Worm (Caenorhabditis elegans) whole organism, late embryonic: ENCODE data around the gene str-10.

ENCODE experiments used
- C38D4.7 ChIP-seq: fragments of 200-800 bp; sonication (Bioruptor generic); optimal IDR thresholded peaks from 2 replicates; lab custom pipeline; 2018; ENCODE audit warnings: mild to moderate bottlenecking, missing genetic modification characterization, moderate library complexity, missing compliant biosample characterization
- F13H6.1 ChIP-seq: sonication (generic microtip); optimal IDR thresholded peaks from 2 replicates; lab custom pipeline; 2016; ENCODE audit warnings: missing genetic modification characterization, missing compliant biosample characterization
- K02D7.2 ChIP-seq: sonication (generic microtip); optimal IDR thresholded peaks from 2 replicates; lab custom pipeline; 2017; ENCODE audit warnings: mild to moderate bottlenecking, missing genetic modification characterization, missing compliant biosample characterization
- K09A11.1 ChIP-seq: sonication (generic microtip); optimal IDR thresholded peaks from 2 replicates; lab custom pipeline; 2017; ENCODE audit warnings: antibody characterized with exemption, mild to moderate bottlenecking, missing genetic modification characterization, missing compliant biosample characterization; ENCODE audit not compliant: insufficient read depth
- Y22D7AL.16 ChIP-seq: sonication (generic microtip); optimal IDR thresholded peaks from 2 replicates; lab custom pipeline; 2016; ENCODE audit warnings: missing genetic modification characterization, missing compliant biosample characterization
- ahr-1 ChIP-seq: sonication (generic microtip); optimal IDR thresholded peaks from 2 replicates; lab custom pipeline; 2016; ENCODE audit warnings: missing genetic modification characterization, missing compliant biosample characterization
- ceh-18 ChIP-seq: sonication (generic microtip); optimal IDR thresholded peaks from 2 replicates; lab custom pipeline; 2016; ENCODE audit warnings: missing genetic modification characterization, missing compliant biosample characterization
- ceh-2 ChIP-seq: sonication (generic microtip); optimal IDR thresholded peaks from 2 replicates; lab custom pipeline; 2016; ENCODE audit warnings: missing genotype, missing genetic modification characterization, missing compliant biosample characterization
- ceh-22 ChIP-seq: sonication (generic microtip); optimal IDR thresholded peaks from 2 replicates; lab custom pipeline; 2017; ENCODE audit warnings: missing biosample characterization, missing genetic modification characterization
- ceh-24 ChIP-seq: sonication (generic microtip); optimal IDR thresholded peaks from 2 replicates; lab custom pipeline; 2016; ENCODE audit warnings: mild to moderate bottlenecking, missing genetic modification characterization, missing compliant biosample characterization
- ceh-30 ChIP-seq: fragments of 150-350 bp; optimal IDR thresholded peaks from 2 replicates; lab custom pipeline; 2014; ENCODE audit warnings: missing biosample characterization, missing genetic modification characterization
- ceh-48 ChIP-seq: sonication (generic microtip); optimal IDR thresholded peaks from 2 replicates; lab custom pipeline; 2016; ENCODE audit warnings: missing genetic modification characterization, inconsistent platforms, missing compliant biosample characterization
- ceh-9 ChIP-seq: sonication (generic microtip); optimal IDR thresholded peaks from 2 replicates; lab custom pipeline; 2016; ENCODE audit warnings: mild to moderate bottlenecking, missing genetic modification characterization, inconsistent platforms, missing compliant biosample characterization
- che-1 ChIP-seq: sonication (generic microtip); optimal IDR thresholded peaks from 2 replicates; lab custom pipeline; 2016; ENCODE audit warnings: mild to moderate bottlenecking, missing genetic modification characterization, missing compliant biosample characterization
- dve-1 ChIP-seq: sonication (generic microtip); optimal IDR thresholded peaks from 2 replicates; lab custom pipeline; 2017; ENCODE audit warnings: antibody characterized with exemption, mild to moderate bottlenecking, missing genetic modification characterization, missing compliant biosample characterization
- elt-4 ChIP-seq: sonication (generic microtip); optimal IDR thresholded peaks from 2 replicates; lab custom pipeline; 2016; ENCODE audit warnings: missing genetic modification characterization, missing compliant biosample characterization
- fax-1 ChIP-seq: sonication (generic microtip); optimal IDR thresholded peaks from 2 replicates; lab custom pipeline; 2016; ENCODE audit warnings: missing genotype, missing genetic modification characterization, missing compliant biosample characterization
- fkh-10 ChIP-seq: fragments of 150-350 bp; optimal IDR thresholded peaks from 2 replicates; lab custom pipeline; 2014; ENCODE audit warnings: missing biosample characterization, missing genetic modification reagents, missing genetic modification characterization
- hlh-13 ChIP-seq: fragments of 200-800 bp; sonication (Bioruptor generic); optimal IDR thresholded peaks from 2 replicates; lab custom pipeline; 2018; ENCODE audit warnings: mild to moderate bottlenecking, missing genetic modification characterization, missing compliant biosample characterization
- hlh-8 ChIP-seq: sonication (generic microtip); optimal IDR thresholded peaks from 2 replicates; lab custom pipeline; 2016; ENCODE audit warnings: missing genotype, missing genetic modification characterization, missing compliant biosample characterization
- lim-6 ChIP-seq: sonication (generic microtip); optimal IDR thresholded peaks from 2 replicates; lab custom pipeline; 2016; ENCODE audit warnings: missing genetic modification characterization, missing compliant biosample characterization
- madf-2 ChIP-seq: sonication (generic microtip); optimal IDR thresholded peaks from 2 replicates; lab custom pipeline; 2017; ENCODE audit warnings: missing genetic modification characterization, missing compliant biosample characterization
- mec-3 ChIP-seq: sonication (generic microtip); optimal IDR thresholded peaks from 2 replicates; lab custom pipeline; 2016; ENCODE audit warnings: borderline replicate concordance, missing genetic modification characterization, missing compliant biosample characterization
- nhr-11 ChIP-seq: fragments of 150-350 bp; optimal IDR thresholded peaks from 2 replicates; lab custom pipeline; 2014; ENCODE audit warnings: missing biosample characterization, missing genetic modification characterization
- nhr-232 ChIP-seq: sonication (generic microtip); optimal IDR thresholded peaks from 2 replicates; lab custom pipeline; 2016; ENCODE audit warnings: missing genetic modification characterization, missing compliant biosample characterization
- npax-4 ChIP-seq: sonication (generic microtip); optimal IDR thresholded peaks from 2 replicates; lab custom pipeline; 2016; ENCODE audit warnings: missing genetic modification characterization, missing compliant biosample characterization
- pat-9 ChIP-seq: fragments of 200-800 bp; sonication (Bioruptor generic); optimal IDR thresholded peaks from 2 replicates; lab custom pipeline; 2018; ENCODE audit warnings: mild to moderate bottlenecking, missing genetic modification characterization, moderate library complexity, missing compliant biosample characterization
- pha-2 ChIP-seq: sonication (generic microtip); optimal IDR thresholded peaks from 2 replicates; lab custom pipeline; 2017; ENCODE audit warnings: mild to moderate bottlenecking, missing genetic modification characterization, missing compliant biosample characterization
- pha-4 ChIP-seq: fragments of 150-350 bp; optimal IDR thresholded peaks from 2 replicates; lab custom pipeline; 2018; ENCODE audit warnings: missing biosample characterization, missing genetic modification reagents, missing genetic modification characterization
- pros-1 ChIP-seq: fragments of 150-350 bp; optimal IDR thresholded peaks from 2 replicates; lab custom pipeline; 2014; ENCODE audit warnings: missing biosample characterization, missing genetic modification reagents, missing genetic modification characterization
- rnt-1 ChIP-seq: sonication (generic microtip); optimal IDR thresholded peaks from 2 replicates; lab custom pipeline; 2016; ENCODE audit warnings: missing genetic modification characterization, missing compliant biosample characterization
- sox-2 ChIP-seq: fragments of 200-800 bp; sonication (Bioruptor generic); IDR thresholded peaks from 2 replicates; pipeline ENCODE4 v1.3.6; 2022; ENCODE audit warnings: missing genetic modification reagents, missing genetic modification characterization, missing compliant biosample characterization
- syd-9 ChIP-seq: sonication (generic microtip); optimal IDR thresholded peaks from 2 replicates; lab custom pipeline; 2016; ENCODE audit warnings: mild to moderate bottlenecking, missing genetic modification characterization, moderate library complexity, missing compliant biosample characterization
- unc-55 ChIP-seq: sonication (generic microtip); optimal IDR thresholded peaks from 2 replicates; lab custom pipeline; 2017; ENCODE audit warnings: missing biosample characterization, missing genetic modification reagents, missing genetic modification characterization
- unc-86 ChIP-seq: sonication (generic microtip); optimal IDR thresholded peaks from 2 replicates; lab custom pipeline; 2016; ENCODE audit warnings: missing genetic modification characterization, missing compliant biosample characterization
- ztf-16 ChIP-seq: sonication (generic microtip); optimal IDR thresholded peaks from 2 replicates; lab custom pipeline; 2017; ENCODE audit warnings: missing genetic modification characterization, missing compliant biosample characterization

str-10 gene

DNA sequence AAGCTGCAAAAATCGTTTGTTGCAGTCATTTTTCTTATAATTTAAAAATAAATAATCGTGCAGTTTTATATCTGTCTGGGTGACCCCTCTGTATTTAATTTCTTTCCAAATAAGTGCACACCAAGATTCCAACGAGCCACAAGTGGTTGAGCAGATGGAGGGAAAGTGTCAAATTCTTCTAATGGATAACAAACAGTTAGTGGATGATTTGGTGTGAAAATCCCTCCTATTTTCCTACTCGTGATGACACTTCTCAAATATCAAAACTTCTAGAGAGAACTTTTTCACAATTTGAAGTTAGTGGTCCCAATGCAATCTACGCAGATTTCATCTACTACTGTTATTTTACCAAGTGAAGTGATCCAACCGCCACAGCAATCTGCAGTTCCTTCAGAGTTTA lies 8.1 kb upstream of the str-10 start, which contains the start of gene ceh-28:
Gene ceh-28, plus strand, starts transcription at position 301 of the 400 bp plus-strand sequence.
- TF ChIP-seq syd-9 = no peak
- no peak for TF ChIP-seq sox-2
- no peak for TF ChIP-seq rnt-1
- TF ChIP-seq elt-4 (tag; lab: Kevin White, UChicago) = no peak
- no peak for TF ChIP-seq K02D7.2 (tag; lab: Kevin White, UChicago)
- no peak for TF ChIP-seq mec-3 (tag; lab: Kevin White, UChicago)
- no peak for TF ChIP-seq unc-55
- TF ChIP-seq dve-1 (tag; lab: Kevin White, UChicago) = no peak
- TF ChIP-seq ceh-18 = no peak
- TF ChIP-seq pha-2 (tag; lab: Kevin White, UChicago) = no peak
- no peak for TF ChIP-seq fax-1 (tag; lab: Kevin White, UChicago)
- no peak for TF ChIP-seq nhr-11 (tag; lab: Kevin White, UChicago)
- TF ChIP-seq ceh-22 (tag; lab: Kevin White, UChicago) = no peak
- TF ChIP-seq fkh-10 (GFP tag; lab: Kevin White, UChicago) = no peak
- TF ChIP-seq ceh-24 (tag; lab: Kevin White, UChicago) = no peak
- TF ChIP-seq npax-4 = no peak
- no peak for TF ChIP-seq C38D4.7 (GFP tag; lab: Kevin White, UChicago)
- no peak for TF ChIP-seq nhr-232 (tag; lab: Kevin White, UChicago)
- TF ChIP-seq, all 69 proteins: peak for 0

DNA sequence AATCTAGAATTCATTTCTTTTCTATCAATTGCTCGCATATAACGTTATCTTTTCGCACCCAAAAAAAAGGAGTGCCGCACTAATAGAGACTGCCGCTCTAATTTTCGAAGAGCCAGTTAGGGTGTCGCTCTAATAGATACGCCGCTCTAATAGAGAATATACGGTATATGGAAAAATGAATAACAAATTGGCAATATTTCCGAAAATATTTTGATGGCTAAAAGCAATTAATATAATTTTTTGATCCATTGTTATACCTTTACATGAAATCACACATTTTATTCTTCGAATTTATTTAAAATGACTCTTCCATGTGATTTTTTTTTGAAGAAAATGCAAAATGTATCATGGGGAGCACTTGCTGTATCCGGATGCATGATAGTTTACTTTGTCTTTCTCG lies 4.6 kb upstream of the str-10 start, which contains the start of gene K03A11.4:
Gene K03A11.4, plus strand, starts transcription at position 301 of the 400 bp plus-strand sequence.
- TF ChIP-seq ztf-16 (tag; lab: Kevin White, UChicago) = no peak

DNA sequence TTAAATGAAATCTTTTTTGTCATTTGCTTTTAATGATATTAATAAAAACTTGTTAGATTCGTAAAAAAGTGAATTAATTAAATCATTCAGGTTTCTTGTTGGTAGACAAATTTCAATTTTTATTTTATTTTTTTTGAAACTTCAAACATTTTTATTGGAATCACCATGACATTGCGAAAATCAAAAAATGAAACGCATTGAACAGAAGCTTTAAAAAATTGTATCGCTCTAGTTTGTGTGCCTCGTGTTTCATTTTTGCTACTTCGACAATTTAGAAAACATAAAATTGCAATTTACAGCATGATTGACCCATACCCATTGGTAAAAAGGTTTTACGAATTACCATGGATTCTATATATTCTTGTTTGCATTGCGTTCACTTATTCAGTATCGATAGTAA lies 1.8 kb downstream of the str-10 start, which contains the start of gene R03G8.1:
Gene R03G8.1, plus strand, starts transcription at position 301 of the 400 bp plus-strand sequence.
- TF ChIP-seq unc-86 (tag; lab: Kevin White, UChicago) (no peak), fkh-10 (GFP tag; lab: Kevin White, UChicago) (no peak), pha-4 (tag; lab: Kevin White, UChicago) (no peak), ahr-1 (no peak), K09A11.1 (tag; lab: Kevin White, UChicago) (no peak), ceh-22 (tag; lab: Kevin White, UChicago) (no peak), ceh-9 (no peak), ceh-48 (tag; lab: Kevin White, UChicago) (no peak), pat-9 (tag; lab: Kevin White, UChicago) (no peak), madf-2 (tag; lab: Kevin White, UChicago) (no peak), hlh-8 (tag; lab: Kevin White, UChicago) (no peak), ceh-2 (tag; lab: Kevin White, UChicago) (no peak), lim-6 (no peak)

DNA sequence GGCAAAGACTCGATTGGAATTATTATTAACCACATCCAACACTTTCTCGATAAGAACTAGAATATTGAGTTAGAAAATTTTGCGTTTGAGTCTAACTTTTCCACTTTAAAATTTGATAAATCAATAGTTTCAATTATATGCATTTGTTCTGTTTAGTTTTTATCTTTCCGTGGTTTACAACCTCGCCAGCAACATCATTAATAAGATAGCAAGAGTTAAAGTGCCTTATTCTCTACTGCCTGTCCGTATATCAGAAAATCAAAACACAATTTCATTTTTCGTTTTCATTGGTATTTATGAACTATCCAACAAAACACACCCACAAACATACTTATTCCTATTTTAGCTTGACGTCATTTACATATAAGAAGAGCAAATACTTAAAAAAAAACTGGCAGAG lies 6.1 kb downstream of the str-10 start:
- TF ChIP-seq Y22D7AL.16 (tag; lab: Kevin White, UChicago) = no peak

DNA sequence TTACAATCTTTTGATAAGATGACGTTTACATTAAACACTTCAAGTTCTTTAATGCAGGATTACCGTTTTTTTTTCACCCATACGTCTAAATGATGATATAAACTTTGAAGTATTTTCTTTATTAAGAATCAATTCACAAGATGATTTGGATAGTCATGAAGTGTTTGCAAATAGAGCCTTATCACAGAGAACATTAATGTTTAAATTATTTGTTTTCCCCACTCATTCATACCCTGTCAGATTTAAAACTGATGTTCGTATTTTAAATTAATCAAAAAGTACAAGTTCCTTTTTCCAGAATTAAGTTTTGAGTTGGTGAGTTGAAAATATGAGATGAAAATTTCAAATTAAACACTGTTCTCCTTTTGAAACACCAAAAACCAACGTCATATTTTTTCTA lies 8.2 kb downstream of the str-10 start, which contains the start of gene R03G8.3:
Gene R03G8.3, plus strand, starts transcription at position 301 of the 400 bp plus-strand sequence.
- TF ChIP-seq pros-1 (tag; lab: Kevin White, UChicago) (no peak), fkh-10 (GFP tag; lab: Kevin White, UChicago) (no peak), ztf-16 (tag; lab: Kevin White, UChicago) (no peak), che-1 (no peak), lim-6 (no peak), syd-9 (no peak), ceh-30 (no peak), hlh-13 (GFP tag; lab: Kevin White, UChicago) (no peak), F13H6.1 (tag; lab: Kevin White, UChicago) (no peak)
